Worm (Caenorhabditis elegans) whole organism, L4 larva: ENCODE measurements around the gene oac-22.

Experiments used
- F44E2.7 ChIP-seq: fragments of 200-800 bp; sonication (Bioruptor generic); IDR thresholded peaks from 2 replicates; pipeline ENCODE4 v2.1.2; 2022; ENCODE audit warnings: missing genetic modification characterization, missing compliant biosample characterization
- aha-1 ChIP-seq: fragments of 150-350 bp; peaks from one replicate; lab custom pipeline; 2014; ENCODE audit warnings: missing biosample characterization, missing genetic modification characterization
- jun-1 ChIP-seq: fragments of 150-350 bp; optimal IDR thresholded peaks from 2 replicates; lab custom pipeline; 2014; ENCODE audit warnings: missing biosample characterization, missing genetic modification reagents, missing genetic modification characterization
- nhr-11 ChIP-seq: fragments of 150-350 bp; optimal IDR thresholded peaks from 2 replicates; lab custom pipeline; 2014; ENCODE audit warnings: missing biosample characterization, missing genetic modification characterization
- skn-1 ChIP-seq: fragments of 150-350 bp; optimal IDR thresholded peaks from 2 replicates; lab custom pipeline; 2014; ENCODE audit warnings: missing biosample characterization, missing genetic modification characterization
- zag-1 ChIP-seq: fragments of 150-350 bp; optimal IDR thresholded peaks from 2 replicates; lab custom pipeline; 2014; ENCODE audit warnings: missing biosample characterization, missing genetic modification characterization

DNA sequence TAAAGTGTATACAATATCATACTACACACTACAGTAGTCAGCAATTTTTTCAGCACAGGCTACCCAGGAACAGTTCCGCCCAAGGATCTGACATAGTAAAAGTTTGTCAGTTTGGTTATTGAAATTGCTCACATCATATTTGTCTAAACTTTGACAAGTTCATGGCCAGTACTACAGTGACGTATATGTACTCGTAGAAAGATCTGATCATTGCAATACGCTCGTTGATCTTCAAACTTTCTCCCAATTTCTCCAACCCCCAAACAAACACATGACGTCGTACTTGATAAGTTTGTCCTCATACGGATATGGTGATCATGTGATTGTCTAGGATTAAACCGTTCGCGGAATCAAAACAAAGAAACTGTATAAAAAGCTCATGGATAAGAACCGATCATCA is 9.3 kb downstream of the oac-22 start, which contains the start of gene dct-8:
- no peak for TF ChIP-seq F44E2.7
- TF ChIP-seq zag-1 = no peak
- no peak for TF ChIP-seq skn-1
- TF ChIP-seq jun-1 (tag; lab: Kevin White, UChicago) = no peak
- no peak for TF ChIP-seq aha-1 (tag; lab: Kevin White, UChicago)
- TF ChIP-seq nhr-11 (tag; lab: Kevin White, UChicago) = no peak
